Worm (Caenorhabditis elegans): ENCODE data around the gene srx-87.

- no peak for TF ChIP-seq fos-1 (tag; optimal IDR thresholded peaks at IDR 0.05)
- no peak for TF ChIP-seq egl-27 (tag; optimal IDR thresholded peaks at IDR 0.05)
- no peak for TF ChIP-seq unc-39 (tag; optimal IDR thresholded peaks at IDR 0.05)
Measured at ce11 chrV:11593427-11593826, 28.8 kb downstream of the srx-87 start, which contains the start of gene srx-80.

All from whole organism, L3 larva.